Worm (Caenorhabditis elegans) whole organism, L4 larva: ENCODE results near the gene ZK616.8.

Experiments used
- F44E2.7 ChIP-seq: fragments of 200-800 bp; sonication (Bioruptor generic); IDR thresholded peaks from 2 replicates; pipeline ENCODE4 v2.1.2; 2022; ENCODE audit warnings: missing genetic modification characterization, missing compliant biosample characterization
- ceh-82 ChIP-seq: sonication (generic microtip); optimal IDR thresholded peaks from 2 replicates; lab custom pipeline; 2017; ENCODE audit warnings: missing biosample characterization, missing genetic modification characterization
- egl-27 ChIP-seq: sonication (generic microtip); optimal IDR thresholded peaks from 3 replicates; lab custom pipeline; 2017; ENCODE audit warnings: missing biosample characterization, missing genetic modification reagents, missing genetic modification characterization
- fos-1 ChIP-seq: fragments of 150-350 bp; optimal IDR thresholded peaks from 2 replicates; lab custom pipeline; 2014; ENCODE audit warnings: missing biosample characterization, missing genetic modification characterization
- hif-1 ChIP-seq, 2 experiments: sonication (generic microtip); optimal IDR thresholded peaks; 2 replicates each; lab custom pipeline; 2016 to 2017; ENCODE audit warnings: missing compliant biosample characterization in 2 of 2, missing genetic modification characterization in 2 of 2, missing genetic modification reagents in 2 of 2, missing genotype in 2 of 2, mild to moderate bottlenecking in 1 of 2
- mep-1 ChIP-seq: fragments of 150-350 bp; sonication (generic microtip); optimal IDR thresholded peaks from 3 replicates; lab custom pipeline; 2014; ENCODE audit warnings: missing biosample characterization, missing genetic modification characterization
- mes-2 ChIP-seq: sonication (generic microtip); optimal IDR thresholded peaks from 2 replicates; lab custom pipeline; 2016; ENCODE audit warnings: missing genotype, mild to moderate bottlenecking, missing genetic modification characterization, missing compliant biosample characterization; ENCODE audit not compliant: poor library complexity, severe bottlenecking
- sdz-12 ChIP-seq: fragments of 200-800 bp; sonication (Bioruptor generic); optimal IDR thresholded peaks from 2 replicates; lab custom pipeline; 2018; ENCODE audit warnings: mild to moderate bottlenecking, missing genetic modification characterization, missing compliant biosample characterization
- unc-62 ChIP-seq, 3 experiments: fragments of 150-350 bp in 1 of 3; sonication (generic microtip); optimal IDR thresholded peaks in 2 of 3; peaks in 1 of 3; 1 replicate in 1 of 3; 2 replicates in 2 of 3; lab custom pipeline; 2014 to 2017; ENCODE audit warnings: missing biosample characterization in 3 of 3, missing genetic modification characterization in 3 of 3, missing genetic modification reagents in 3 of 3, missing genotype in 1 of 3

DNA sequence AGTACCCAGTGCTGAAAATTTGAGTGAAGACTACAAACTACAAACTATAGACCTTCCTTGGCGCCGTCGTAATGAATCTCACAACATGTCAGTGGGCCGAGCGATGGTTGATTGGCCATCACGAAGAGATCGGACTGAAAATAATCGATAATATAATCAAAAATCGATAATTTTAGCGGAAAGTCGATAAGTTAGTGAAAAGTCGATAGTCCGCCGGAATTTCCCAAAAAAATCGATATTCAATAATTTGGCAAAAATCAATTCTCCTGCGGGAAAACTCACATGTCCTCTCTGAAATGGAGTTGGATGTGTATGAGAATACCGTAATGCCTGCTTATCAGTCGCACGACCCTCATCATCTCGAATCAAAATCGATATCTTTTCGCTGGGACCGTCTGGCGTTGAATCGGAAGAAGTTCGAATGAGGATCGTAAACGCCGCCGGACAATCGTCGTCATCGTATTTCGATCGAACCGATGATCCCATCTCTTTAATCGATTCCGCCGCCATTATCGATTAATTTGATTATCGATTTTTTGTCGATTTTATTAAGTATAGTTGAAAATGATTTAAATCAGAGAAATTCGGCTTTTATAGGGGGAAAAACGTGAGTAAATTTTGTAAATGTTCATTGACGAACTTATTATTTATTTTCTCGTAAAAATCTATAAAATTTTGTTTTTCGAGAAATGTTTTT is at the start of gene ZK616.8:
- TF ChIP-seq unc-62 (GFP tag; optimal IDR thresholded peaks at IDR 0.05 in 1 of 2; lab: Kevin White, UChicago) (no peak), unc-62 (tag; optimal IDR thresholded peaks at IDR 0.05; lab: Kevin White, UChicago) (no peak), mes-2 (tag; lab: Kevin White, UChicago) (no peak), sdz-12 (GFP tag; lab: Kevin White, UChicago) (no peak), egl-27 (tag; lab: Kevin White, UChicago) (no peak), hif-1 (tag; optimal IDR thresholded peaks at IDR 0.05; lab: Kevin White, UChicago) (no peak), F44E2.7 (GFP tag; lab: Robert Waterston, UW) (no peak), mep-1 (tag; lab: Kevin White, UChicago) (no peak), fos-1 (tag; lab: Kevin White, UChicago) (no peak), ceh-82 (tag; lab: Kevin White, UChicago) (no peak)
